Worm (Caenorhabditis elegans): Measurements from ENCODE around the gene arrd-25.

- TF ChIP-seq elt-2 (tag; optimal IDR thresholded peaks at IDR 0.05) (no peak), fkh-6 (tag; optimal IDR thresholded peaks at IDR 0.05) (no peak), pha-4 (tag; optimal IDR thresholded peaks at IDR 0.05) (no peak), sox-4 (tag; optimal IDR thresholded peaks at IDR 0.05) (no peak), nhr-11 (tag; optimal IDR thresholded peaks at IDR 0.05) (no peak)
Observed at ce11 chrX:14078574-14078973, 45.0 kb downstream of the arrd-25 start, which contains the start of gene C33G3.5.

Data from whole organism, late embryonic.